Fruit fly (Drosophila melanogaster): ENCODE measurements around the gene CG13461.

DNA sequence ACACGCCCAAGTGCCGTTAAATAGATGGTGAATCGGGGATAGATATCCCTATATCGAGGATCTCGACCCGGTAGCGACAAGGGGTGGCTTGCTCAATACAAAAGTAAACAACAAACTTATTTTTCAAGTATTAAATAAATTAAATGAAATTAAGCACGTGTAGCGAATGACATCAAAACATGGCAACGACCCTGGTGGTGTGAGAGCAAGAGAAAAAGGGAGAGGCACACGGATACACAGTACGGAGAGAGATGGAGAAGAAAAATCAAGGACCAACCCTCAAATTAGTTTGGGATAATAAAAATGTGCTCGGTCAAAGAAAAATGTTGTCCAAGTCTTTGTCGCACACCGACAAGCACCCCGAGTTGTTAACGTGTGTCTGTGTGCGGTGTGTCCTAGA lies 31.3 kb downstream of the CG13461 start:
- TF ChIP-seq Snoo (tag; optimal IDR thresholded peaks at IDR 0.05) (no peak), fd96Ca (GFP tag; IDR thresholded peaks at IDR 0.05) (no peak), CG8159 (tag; optimal IDR thresholded peaks at IDR 0.05) (no peak), CG9948 (tag; optimal IDR thresholded peaks at IDR 0.05) (no peak), CG32121 (GFP tag; IDR thresholded peaks at IDR 0.05) (no peak), EcR (GFP tag; optimal IDR thresholded peaks at IDR 0.05) (no peak), CG34367 (tag; optimal IDR thresholded peaks at IDR 0.05) (no peak), Pif1B (GFP tag; optimal IDR thresholded peaks at IDR 0.05) (no peak), CG4496 (GFP tag; IDR thresholded peaks at IDR 0.05) (no peak), D1 (tag; optimal IDR thresholded peaks at IDR 0.05) (no peak)

All from whole organism, pupa.